Worm (Caenorhabditis elegans) whole organism, midembryonic: Measurements from ENCODE around the gene srw-20.

Source experiments
- T22C8.4 ChIP-seq: fragments of 200-800 bp; sonication (Bioruptor generic); IDR thresholded peaks from 2 replicates; pipeline ENCODE4 v1.3.6; 2022; ENCODE audit warnings: missing genetic modification characterization, missing compliant biosample characterization
- cog-1 ChIP-seq: sonication (generic microtip); optimal IDR thresholded peaks from 2 replicates; lab custom pipeline; 2016; ENCODE audit warnings: missing genetic modification characterization, missing compliant biosample characterization
- flt-1 ChIP-seq: fragments of 200-800 bp; sonication (Bioruptor generic); IDR thresholded peaks from 2 replicates; pipeline ENCODE4 v1.3.6; 2022; ENCODE audit warnings: missing genetic modification characterization, missing compliant biosample characterization
- klf-2 ChIP-seq: fragments of 200-800 bp; sonication (Bioruptor generic); conservative IDR thresholded peaks from 2 replicates; pipeline ENCODE4 v1.3.6; 2022; ENCODE audit warnings: missing genetic modification reagents, missing genetic modification characterization, missing compliant biosample characterization
- med-1 ChIP-seq: sonication (generic microtip); optimal IDR thresholded peaks from 2 replicates; lab custom pipeline; 2017; ENCODE audit warnings: missing genetic modification characterization, mild to moderate bottlenecking, missing compliant biosample characterization, antibody characterized with exemption, missing genetic modification reagents; ENCODE audit not compliant: insufficient read depth
- ref-1 ChIP-seq: fragments of 200-800 bp; sonication (Bioruptor generic); conservative IDR thresholded peaks from 2 replicates; pipeline ENCODE4 v1.3.6; 2022; ENCODE audit warnings: missing genetic modification reagents, missing genetic modification characterization, missing compliant biosample characterization
- tab-1 ChIP-seq: fragments of 200-800 bp; sonication (Bioruptor generic); IDR thresholded peaks from 2 replicates; pipeline ENCODE4 v1.3.6; 2022; ENCODE audit warnings: missing genetic modification characterization, missing compliant biosample characterization
- ztf-23 ChIP-seq: fragments of 200-800 bp; sonication (Bioruptor generic); IDR thresholded peaks from 2 replicates; pipeline ENCODE4 v1.3.6; 2022; ENCODE audit warnings: missing genetic modification reagents, missing genetic modification characterization, missing compliant biosample characterization
- ztf-29 ChIP-seq: fragments of 200-800 bp; sonication (Bioruptor generic); IDR thresholded peaks from 2 replicates; pipeline ENCODE4 v1.3.6; 2022; ENCODE audit warnings: missing genetic modification reagents, missing genetic modification characterization, missing compliant biosample characterization

Gene srw-20

DNA sequence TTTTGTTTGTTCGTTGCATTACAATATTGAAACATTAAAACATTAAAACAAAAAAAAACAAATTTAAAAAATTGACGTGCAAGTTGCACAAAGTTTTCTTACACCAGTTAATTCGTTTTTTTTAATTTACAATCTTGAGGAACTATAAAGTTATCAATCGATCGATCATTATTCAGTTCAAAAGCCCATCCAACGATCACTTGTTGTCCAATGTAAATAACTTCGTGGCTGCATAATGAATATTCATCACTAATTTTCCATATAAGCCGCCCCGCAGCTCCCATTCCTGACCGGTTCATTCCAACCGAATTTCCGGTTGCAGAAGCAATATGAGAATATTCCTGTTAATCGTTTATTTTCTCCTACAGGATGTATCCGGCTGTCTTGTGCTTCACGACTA lies 37.4 kb downstream of the srw-20 start, which contains the start of gene hpo-33:
Gene hpo-33, plus strand, starts transcription at position 301 of the 400 bp plus-strand sequence.
- TF ChIP-seq cog-1 (no peak), ztf-29 (GFP tag; lab: Robert Waterston, UW) (no peak), T22C8.4 (GFP tag; lab: Robert Waterston, UW) (no peak)

DNA sequence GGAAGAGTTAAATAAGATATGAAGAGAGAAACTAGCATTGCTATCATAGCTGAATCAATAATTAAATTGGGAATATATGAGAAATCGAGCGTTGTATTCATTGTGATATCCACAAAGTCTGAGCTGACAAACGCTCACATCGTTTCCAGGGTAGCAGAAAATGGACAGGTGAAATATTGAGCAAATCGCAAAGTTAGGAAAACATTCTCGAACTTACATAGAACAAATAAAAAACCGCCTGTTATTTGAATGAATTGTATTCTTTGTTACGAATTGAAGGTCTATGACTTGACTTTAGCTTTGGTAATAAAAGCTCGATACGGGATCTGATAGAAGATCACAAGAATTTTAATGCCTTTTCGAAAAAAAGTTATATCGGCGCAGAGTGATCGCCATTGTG lies 43.8 kb downstream of the srw-20 start, which contains the start of gene srz-94:
Gene srz-94, minus strand, starts transcription at position 101 of the 400 bp plus-strand sequence.
- TF ChIP-seq med-1 (GFP tag; lab: Kevin White, UChicago), result no peak
- no peak for TF ChIP-seq flt-1 (GFP tag; lab: Robert Waterston, UW)
- TF ChIP-seq ref-1 (GFP tag; lab: Robert Waterston, UW), result no peak
- no peak for TF ChIP-seq tab-1 (GFP tag; lab: Robert Waterston, UW)
- no peak for TF ChIP-seq ztf-29 (GFP tag; lab: Robert Waterston, UW)
- no peak for TF ChIP-seq T22C8.4 (GFP tag; lab: Robert Waterston, UW)
- no peak for TF ChIP-seq klf-2
- TF ChIP-seq ztf-23 (GFP tag; lab: Robert Waterston, UW), result no peak
- TF ChIP-seq cog-1, result no peak

DNA sequence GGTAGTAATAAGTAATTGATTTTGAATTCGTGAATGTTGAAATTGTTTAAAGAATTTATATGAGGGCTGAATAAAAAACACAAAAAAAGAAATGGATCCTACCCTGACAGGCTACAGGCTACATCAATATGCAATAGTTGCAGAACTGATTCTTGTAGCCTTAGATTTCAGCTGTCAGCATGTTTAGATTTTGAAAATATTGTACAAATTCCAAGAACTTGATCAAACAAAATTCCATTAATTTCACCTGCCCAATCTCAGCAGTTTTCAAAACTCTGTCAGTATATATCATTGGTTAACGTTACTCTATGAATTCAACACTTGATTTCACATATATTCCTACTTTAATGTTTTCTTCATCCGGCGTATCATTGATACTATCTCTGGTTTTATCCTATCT lies 49.3 kb downstream of the srw-20 start:
- TF ChIP-seq T22C8.4 (GFP tag; lab: Robert Waterston, UW), result no peak
- no peak for TF ChIP-seq ztf-29 (GFP tag; lab: Robert Waterston, UW)
- no peak for TF ChIP-seq cog-1
- TF ChIP-seq klf-2, result no peak
- TF ChIP-seq tab-1 (GFP tag; lab: Robert Waterston, UW), result no peak
- TF ChIP-seq flt-1 (GFP tag; lab: Robert Waterston, UW), result no peak
- no peak for TF ChIP-seq med-1 (GFP tag; lab: Kevin White, UChicago)
- no peak for TF ChIP-seq ref-1 (GFP tag; lab: Robert Waterston, UW)
- no peak for TF ChIP-seq ztf-23 (GFP tag; lab: Robert Waterston, UW)
